Worm (Caenorhabditis elegans) whole organism, young adult: ENCODE results near the gene C54C6.5.

Source experiments
- C17E4.6 ChIP-seq: fragments of 200-800 bp; sonication (Bioruptor generic); IDR thresholded peaks from 2 replicates; pipeline ENCODE4 v1.3.6; 2022; ENCODE audit warnings: missing genetic modification reagents, missing genetic modification characterization, missing compliant biosample characterization
- D2030.7 ChIP-seq: fragments of 200-800 bp; sonication (Bioruptor generic); IDR thresholded peaks from 2 replicates; pipeline ENCODE4 v1.3.6; 2022; ENCODE audit warnings: missing genetic modification reagents, missing genetic modification characterization, missing compliant biosample characterization
- F10E7.11 ChIP-seq: sonication (generic microtip); optimal IDR thresholded peaks from 2 replicates; lab custom pipeline; 2017; ENCODE audit warnings: mild to moderate bottlenecking, missing genetic modification characterization, moderate library complexity, missing compliant biosample characterization
- F23B12.7 ChIP-seq: sonication (generic microtip); optimal IDR thresholded peaks from 2 replicates; lab custom pipeline; 2017; ENCODE audit warnings: missing genetic modification characterization, mild to moderate bottlenecking, missing compliant biosample characterization, antibody characterized with exemption, moderate library complexity; ENCODE audit not compliant: insufficient read depth
- F33H1.4 ChIP-seq: fragments of 200-800 bp; sonication (Bioruptor generic); IDR thresholded peaks from 2 replicates; pipeline ENCODE4 v1.3.6; 2022; ENCODE audit warnings: missing genetic modification reagents, missing genetic modification characterization, missing compliant biosample characterization
- F52B5.7 ChIP-seq: sonication (generic microtip); optimal IDR thresholded peaks from 2 replicates; lab custom pipeline; 2016; ENCODE audit warnings: mild to moderate bottlenecking, missing genetic modification characterization, missing compliant biosample characterization
- F55B11.4 ChIP-seq: sonication (generic microtip); optimal IDR thresholded peaks from 2 replicates; lab custom pipeline; 2016; ENCODE audit warnings: missing compliant biosample characterization, missing genetic modification characterization, borderline replicate concordance; ENCODE audit not compliant: insufficient read depth
- F57C9.4 ChIP-seq: sonication (generic microtip); optimal IDR thresholded peaks from 2 replicates; lab custom pipeline; 2017; ENCODE audit warnings: mild to moderate bottlenecking, missing genetic modification characterization, missing compliant biosample characterization
- K11D2.4 ChIP-seq: fragments of 200-800 bp; sonication (Bioruptor generic); IDR thresholded peaks from 2 replicates; pipeline ENCODE4 v1.3.6; 2022; ENCODE audit warnings: missing genetic modification reagents, missing genetic modification characterization, missing compliant biosample characterization
- T07F8.4 ChIP-seq: sonication (generic microtip); optimal IDR thresholded peaks from 2 replicates; lab custom pipeline; 2016; ENCODE audit warnings: mild to moderate bottlenecking, missing genetic modification characterization, moderate library complexity, missing compliant biosample characterization
- Y56A3A.18 ChIP-seq: fragments of 200-800 bp; sonication (Bioruptor generic); IDR thresholded peaks from 2 replicates; pipeline ENCODE4 v1.3.6; 2022; ENCODE audit warnings: missing genetic modification reagents, missing genetic modification characterization, missing compliant biosample characterization
- Y79H2A.3 ChIP-seq: fragments of 200-800 bp; sonication (Bioruptor generic); conservative IDR thresholded peaks from 2 replicates; pipeline ENCODE4 v1.3.6; 2022; ENCODE audit warnings: missing genetic modification reagents, missing genetic modification characterization, missing compliant biosample characterization
- Y95B8A.8 ChIP-seq: fragments of 200-800 bp; sonication (Bioruptor generic); IDR thresholded peaks from 2 replicates; pipeline ENCODE4 v1.3.6; 2022; ENCODE audit warnings: missing genetic modification reagents, missing genetic modification characterization, missing compliant biosample characterization
- ZK185.1 ChIP-seq: sonication (generic microtip); optimal IDR thresholded peaks from 2 replicates; lab custom pipeline; 2016; ENCODE audit warnings: mild to moderate bottlenecking, missing genetic modification characterization, missing compliant biosample characterization; ENCODE audit not compliant: poor library complexity, severe bottlenecking
- akir-1 ChIP-seq: fragments of 200-800 bp; sonication (Bioruptor generic); optimal IDR thresholded peaks from 2 replicates; lab custom pipeline; 2018; ENCODE audit warnings: mild to moderate bottlenecking, missing genetic modification characterization, moderate library complexity, missing compliant biosample characterization
- aptf-2 ChIP-seq: fragments of 200-800 bp; sonication (Bioruptor generic); conservative IDR thresholded peaks from 2 replicates; pipeline ENCODE4 v1.3.6; 2022; ENCODE audit warnings: missing genetic modification reagents, missing genetic modification characterization, missing compliant biosample characterization
- aptf-3 ChIP-seq: fragments of 200-800 bp; sonication (Bioruptor generic); IDR thresholded peaks from 2 replicates; pipeline ENCODE4 v1.3.6; 2022; ENCODE audit warnings: missing genetic modification characterization, missing compliant biosample characterization
- athp-1 ChIP-seq: sonication (generic microtip); optimal IDR thresholded peaks from 2 replicates; lab custom pipeline; 2017; ENCODE audit warnings: mild to moderate bottlenecking, missing genetic modification characterization, missing compliant biosample characterization
- attf-3 ChIP-seq: fragments of 200-800 bp; sonication (Bioruptor generic); conservative IDR thresholded peaks from 2 replicates; pipeline ENCODE4 v1.3.6; 2022; ENCODE audit warnings: missing genetic modification reagents, missing genetic modification characterization, missing compliant biosample characterization
- bed-1 ChIP-seq: fragments of 200-800 bp; sonication (Bioruptor generic); IDR thresholded peaks from 2 replicates; pipeline ENCODE4 v1.3.6; 2022; ENCODE audit warnings: missing genetic modification reagents, missing genetic modification characterization, missing compliant biosample characterization
- cebp-1 ChIP-seq, 2 experiments: fragments of 200-800 bp in 1 of 2; sonication (Bioruptor generic) in 1 of 2; sonication (generic microtip) in 1 of 2; IDR thresholded peaks in 1 of 2; optimal IDR thresholded peaks in 1 of 2; 2 replicates each; pipeline versions ENCODE4 v1.3.6 to Lab custom; 2017 to 2022; ENCODE audit warnings: missing compliant biosample characterization in 2 of 2, missing genetic modification characterization in 2 of 2, mild to moderate bottlenecking in 1 of 2, missing genetic modification reagents in 1 of 2, moderate library complexity in 1 of 2
- ceh-100 ChIP-seq: fragments of 200-800 bp; sonication (Bioruptor generic); IDR thresholded peaks from 2 replicates; pipeline ENCODE4 v1.3.6; 2022; ENCODE audit warnings: missing genetic modification reagents, missing genetic modification characterization, missing compliant biosample characterization
- ceh-79 ChIP-seq: sonication (generic microtip); optimal IDR thresholded peaks from 2 replicates; lab custom pipeline; 2017; ENCODE audit warnings: mild to moderate bottlenecking, missing genetic modification characterization, missing compliant biosample characterization
- dox-1 ChIP-seq: fragments of 200-800 bp; sonication (Bioruptor generic); IDR thresholded peaks from 2 replicates; pipeline ENCODE4 v1.3.6; 2022; ENCODE audit warnings: missing genetic modification reagents, missing genetic modification characterization, missing compliant biosample characterization
- egrh-3 ChIP-seq: fragments of 200-800 bp; sonication (Bioruptor generic); IDR thresholded peaks from 2 replicates; pipeline ENCODE4 v1.3.6; 2022; ENCODE audit warnings: missing genetic modification reagents, missing genetic modification characterization, missing compliant biosample characterization
- hmg-1.2 ChIP-seq: fragments of 200-800 bp; sonication (Bioruptor generic); IDR thresholded peaks from 2 replicates; pipeline ENCODE4 v1.3.6; 2022; ENCODE audit warnings: missing genetic modification reagents, missing genetic modification characterization, missing compliant biosample characterization
- let-526 ChIP-seq: fragments of 200-800 bp; sonication (Bioruptor generic); IDR thresholded peaks from 2 replicates; pipeline ENCODE4 v1.3.6; 2022; ENCODE audit warnings: missing genetic modification reagents, missing genetic modification characterization, missing compliant biosample characterization
- lin-40 ChIP-seq: sonication (generic microtip); optimal IDR thresholded peaks from 2 replicates; lab custom pipeline; 2016; ENCODE audit warnings: missing genetic modification characterization, mild to moderate bottlenecking, missing compliant biosample characterization, missing genotype, missing genetic modification reagents
- lin-54 ChIP-seq: fragments of 200-800 bp; sonication (Bioruptor generic); optimal IDR thresholded peaks from 2 replicates; lab custom pipeline; 2018; ENCODE audit warnings: mild to moderate bottlenecking, missing genetic modification characterization, missing compliant biosample characterization
- lsy-27 ChIP-seq: sonication (generic microtip); optimal IDR thresholded peaks from 2 replicates; lab custom pipeline; 2017; ENCODE audit warnings: missing genetic modification characterization, mild to moderate bottlenecking, missing compliant biosample characterization, antibody characterized with exemption, missing genotype, borderline replicate concordance; ENCODE audit not compliant: insufficient read depth
- madf-6 ChIP-seq: fragments of 200-800 bp; sonication (Bioruptor generic); IDR thresholded peaks from 2 replicates; pipeline ENCODE4 v1.3.6; 2022; ENCODE audit warnings: missing genetic modification reagents, missing genetic modification characterization, missing compliant biosample characterization
- madf-8 ChIP-seq: fragments of 200-800 bp; sonication (Bioruptor generic); conservative IDR thresholded peaks from 2 replicates; pipeline ENCODE4 v1.3.6; 2022; ENCODE audit warnings: missing genetic modification reagents, missing genetic modification characterization, missing compliant biosample characterization
- mcd-1 ChIP-seq: fragments of 200-800 bp; sonication (Bioruptor generic); IDR thresholded peaks from 2 replicates; pipeline ENCODE4 v1.3.6; 2022; ENCODE audit warnings: missing genetic modification reagents, missing genetic modification characterization, missing compliant biosample characterization
- nfya-1 ChIP-seq: sonication (generic microtip); optimal IDR thresholded peaks from 2 replicates; lab custom pipeline; 2017; ENCODE audit warnings: antibody characterized with exemption, missing compliant biosample characterization, missing genetic modification characterization, borderline replicate concordance; ENCODE audit not compliant: insufficient read depth
- nfya-2 ChIP-seq: fragments of 200-800 bp; sonication (Bioruptor generic); IDR thresholded peaks from 2 replicates; pipeline ENCODE4 v1.3.6; 2022; ENCODE audit warnings: missing genetic modification reagents, missing genetic modification characterization, missing compliant biosample characterization
- nhr-179 ChIP-seq: sonication (generic microtip); optimal IDR thresholded peaks from 2 replicates; lab custom pipeline; 2016; ENCODE audit warnings: mild to moderate bottlenecking, missing genetic modification characterization, missing compliant biosample characterization
- nhr-27 ChIP-seq: fragments of 200-800 bp; sonication (Bioruptor generic); optimal IDR thresholded peaks from 2 replicates; lab custom pipeline; 2018; ENCODE audit warnings: mild to moderate bottlenecking, missing genetic modification characterization, moderate library complexity, missing compliant biosample characterization
- nhr-80 ChIP-seq: sonication (generic microtip); optimal IDR thresholded peaks from 2 replicates; lab custom pipeline; 2016; ENCODE audit warnings: missing genetic modification characterization, missing compliant biosample characterization
- sea-2 ChIP-seq: fragments of 200-800 bp; sonication (Bioruptor generic); IDR thresholded peaks from 2 replicates; pipeline ENCODE4 v1.3.6; 2022; ENCODE audit warnings: missing genetic modification characterization, missing compliant biosample characterization
- somi-1 ChIP-seq: fragments of 200-800 bp; sonication (Bioruptor generic); optimal IDR thresholded peaks from 2 replicates; lab custom pipeline; 2018; ENCODE audit warnings: mild to moderate bottlenecking, missing genetic modification characterization, missing compliant biosample characterization
- sptf-2 ChIP-seq: fragments of 200-800 bp; sonication (Bioruptor generic); optimal IDR thresholded peaks from 2 replicates; lab custom pipeline; 2018; ENCODE audit warnings: mild to moderate bottlenecking, missing genetic modification characterization, missing compliant biosample characterization
- tlf-1 ChIP-seq: fragments of 200-800 bp; sonication (Bioruptor generic); optimal IDR thresholded peaks from 2 replicates; lab custom pipeline; 2018; ENCODE audit warnings: mild to moderate bottlenecking, missing genetic modification characterization, missing compliant biosample characterization
- unc-130 ChIP-seq: sonication (generic microtip); optimal IDR thresholded peaks from 2 replicates; lab custom pipeline; 2016; ENCODE audit warnings: missing genetic modification reagents, missing genetic modification characterization, missing compliant biosample characterization
- ztf-22 ChIP-seq: fragments of 200-800 bp; sonication (Bioruptor generic); optimal IDR thresholded peaks from 2 replicates; lab custom pipeline; 2018; ENCODE audit warnings: mild to moderate bottlenecking, missing genetic modification characterization, moderate library complexity, missing compliant biosample characterization
- ztf-3 ChIP-seq: fragments of 200-800 bp; sonication (Bioruptor generic); optimal IDR thresholded peaks from 2 replicates; lab custom pipeline; 2018; ENCODE audit warnings: mild to moderate bottlenecking, missing genetic modification characterization, missing compliant biosample characterization

C54C6.5 gene

ce11 chrIII:3509908-3510307 lies 39.7 kb downstream of the C54C6.5 start, which contains the start of the genes M01F1.4 and mrpl-35 (continued):
- no peak for TF ChIP-seq mcd-1 (GFP tag; lab: Robert Waterston, UW)
- no peak for TF ChIP-seq ceh-100 (GFP tag; lab: Robert Waterston, UW)
- TF ChIP-seq hmg-1.2 (GFP tag; lab: Robert Waterston, UW) = peak; percentile 97
- TF ChIP-seq Y95B8A.8 (GFP tag; lab: Robert Waterston, UW) = no peak
- TF ChIP-seq lin-40 (tag; lab: Kevin White, UChicago) = peak; percentile 1
- no peak; the same call in 1 of the 2 replicates for TF ChIP-seq madf-6 (GFP tag; lab: Robert Waterston, UW)
- TF ChIP-seq nhr-80 (tag; lab: Kevin White, UChicago) = peak; percentile 13
- peak; percentile 16 for TF ChIP-seq lin-54 (GFP tag; lab: Kevin White, UChicago)
- no peak for TF ChIP-seq sptf-2 (GFP tag; lab: Kevin White, UChicago)
- no peak for TF ChIP-seq akir-1 (GFP tag; lab: Kevin White, UChicago)
- TF ChIP-seq dox-1 (GFP tag; lab: Robert Waterston, UW) = peak; percentile 44
- TF ChIP-seq C17E4.6 (GFP tag; lab: Robert Waterston, UW) = no peak
- no peak for TF ChIP-seq nhr-27 (tag; lab: Kevin White, UChicago)
- TF ChIP-seq egrh-3 (GFP tag; lab: Robert Waterston, UW) = no peak
- peak; percentile 31; the same call in 1 of the 2 replicates for TF ChIP-seq D2030.7 (GFP tag; lab: Robert Waterston, UW)
- TF ChIP-seq F23B12.7 = no peak
- no peak for TF ChIP-seq nfya-2
- peak; percentile 44; the same call in 1 of the 2 replicates for TF ChIP-seq F33H1.4 (GFP tag; lab: Robert Waterston, UW)

DNA sequence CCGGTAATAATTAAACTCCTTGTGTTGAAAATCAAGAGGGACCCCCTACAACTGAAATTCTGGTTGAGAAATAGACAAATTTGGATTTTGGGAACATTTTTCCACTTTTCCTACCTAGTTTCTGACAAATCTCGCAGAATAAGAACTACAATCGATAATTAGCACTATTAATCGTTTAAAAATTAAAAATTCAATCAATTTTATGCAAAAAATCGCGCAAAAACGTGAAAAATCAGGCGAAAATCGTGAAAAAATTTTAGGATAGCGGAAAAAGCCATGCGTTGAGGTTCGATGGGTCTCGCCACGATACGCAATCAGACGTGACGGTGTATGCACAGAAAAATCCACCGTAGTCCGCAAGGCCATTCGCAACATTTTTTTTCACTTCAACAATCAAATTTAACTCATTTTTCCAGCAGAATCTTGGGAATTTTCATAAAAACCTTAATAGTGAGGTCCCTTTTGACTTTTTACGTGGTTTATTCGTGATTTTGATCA lies 44.5 kb downstream of the C54C6.5 start, which contains the start of gene lias-1:
Gene lias-1 (minus strand): TSS at position 51 of the 498 bp plus-strand sequence.
- TF ChIP-seq K11D2.4 (GFP tag; lab: Robert Waterston, UW) (no peak), ztf-22 (no peak), F57C9.4 (no peak), Y79H2A.3 (GFP tag; lab: Robert Waterston, UW) (no peak), athp-1 (no peak), nfya-1 (tag; lab: Kevin White, UChicago) (no peak), F55B11.4 (tag; lab: Kevin White, UChicago) (no peak), ceh-79 (tag; lab: Kevin White, UChicago) (no peak), ZK185.1 (tag; lab: Kevin White, UChicago) (peak; percentile 76), madf-8 (GFP tag; lab: Robert Waterston, UW) (peak; percentile 39), aptf-3 (GFP tag; lab: Robert Waterston, UW) (no peak), F23B12.7 (peak; percentile 89), Y56A3A.18 (no peak), F10E7.11 (tag; lab: Kevin White, UChicago) (no peak), cebp-1 (GFP tag; IDR thresholded peaks at IDR 0.05; lab: Robert Waterston, UW) (0 out of 2 replicates have a peak, but pooled peaks have one; percentile 31), cebp-1 (tag; optimal IDR thresholded peaks at IDR 0.05; lab: Kevin White, UChicago) (peak; percentile 66), lsy-27 (tag; lab: Kevin White, UChicago) (no peak), sea-2 (no peak), tlf-1 (GFP tag; lab: Kevin White, UChicago) (peak; percentile 33), madf-6 (GFP tag; lab: Robert Waterston, UW) (peak; percentile 75), nhr-80 (tag; lab: Kevin White, UChicago) (peak; percentile 27), F52B5.7 (tag; lab: Kevin White, UChicago) (no peak), attf-3 (GFP tag; lab: Robert Waterston, UW) (no peak), unc-130 (GFP tag; lab: Kevin White, UChicago) (no peak), somi-1 (no peak), lin-40 (tag; lab: Kevin White, UChicago) (peak; percentile 70), aptf-2 (GFP tag; lab: Robert Waterston, UW) (no peak), nhr-179 (tag; lab: Kevin White, UChicago) (no peak), Y95B8A.8 (GFP tag; lab: Robert Waterston, UW) (no peak; the same call in 1 of the 2 replicates), bed-1 (GFP tag; lab: Robert Waterston, UW) (no peak), let-526 (GFP tag; lab: Robert Waterston, UW) (no peak), ztf-3 (GFP tag; lab: Kevin White, UChicago) (no peak), T07F8.4 (tag; lab: Kevin White, UChicago) (no peak), sptf-2 (GFP tag; lab: Kevin White, UChicago) (no peak)
